Fruit fly (Drosophila melanogaster) Kc167 (cell line): ENCODE measurements around the gene Ppat-Dpck.

ENCODE experiments used
- Sin3A ChIP-seq: fragments of >200 bp; optimal IDR thresholded peaks from 2 replicates; lab custom pipeline; 2018; ENCODE audit warnings: missing external identifiers
- h ChIP-seq: fragments of >200 bp; optimal IDR thresholded peaks from 3 replicates; lab custom pipeline; 2018; ENCODE audit warnings: missing external identifiers
- insv ChIP-seq: fragments of >200 bp; optimal IDR thresholded peaks from 3 replicates; lab custom pipeline; 2018; ENCODE audit warnings: missing external identifiers
- psq ChIP-seq: fragments of >200 bp; optimal IDR thresholded peaks from 2 replicates; lab custom pipeline; 2017; ENCODE audit warnings: missing external identifiers

- TF ChIP-seq psq (lab: Kevin White, UChicago) = no peak
- TF ChIP-seq h = no peak
- no peak for TF ChIP-seq insv (lab: Kevin White, UChicago)
- TF ChIP-seq Sin3A (lab: Kevin White, UChicago) = no peak
These were observed 3.4 kb downstream of the Ppat-Dpck start, which contains the start of gene CG10576 for dm6 chr3L:5764922-5765843.
